Worm (Caenorhabditis elegans) whole organism, midembryonic: ENCODE measurements around the gene Y54G11A.9.
"Not testable (repeated sequence)": the region's sequence is repeated elsewhere in the genome, so short reads cannot be mapped to it uniquely, and the experiment has no call there.

Source experiments
- T22C8.4 ChIP-seq: fragments of 200-800 bp; sonication (Bioruptor generic); IDR thresholded peaks from 2 replicates; pipeline ENCODE4 v1.3.6; 2022; ENCODE audit warnings: missing genetic modification characterization, missing compliant biosample characterization
- cog-1 ChIP-seq: sonication (generic microtip); optimal IDR thresholded peaks from 2 replicates; lab custom pipeline; 2016; ENCODE audit warnings: missing genetic modification characterization, missing compliant biosample characterization
- flt-1 ChIP-seq: fragments of 200-800 bp; sonication (Bioruptor generic); IDR thresholded peaks from 2 replicates; pipeline ENCODE4 v1.3.6; 2022; ENCODE audit warnings: missing genetic modification characterization, missing compliant biosample characterization
- klf-2 ChIP-seq: fragments of 200-800 bp; sonication (Bioruptor generic); conservative IDR thresholded peaks from 2 replicates; pipeline ENCODE4 v1.3.6; 2022; ENCODE audit warnings: missing genetic modification reagents, missing genetic modification characterization, missing compliant biosample characterization
- med-1 ChIP-seq: sonication (generic microtip); optimal IDR thresholded peaks from 2 replicates; lab custom pipeline; 2017; ENCODE audit warnings: missing genetic modification characterization, mild to moderate bottlenecking, missing compliant biosample characterization, antibody characterized with exemption, missing genetic modification reagents; ENCODE audit not compliant: insufficient read depth
- ref-1 ChIP-seq: fragments of 200-800 bp; sonication (Bioruptor generic); conservative IDR thresholded peaks from 2 replicates; pipeline ENCODE4 v1.3.6; 2022; ENCODE audit warnings: missing genetic modification reagents, missing genetic modification characterization, missing compliant biosample characterization
- tab-1 ChIP-seq: fragments of 200-800 bp; sonication (Bioruptor generic); IDR thresholded peaks from 2 replicates; pipeline ENCODE4 v1.3.6; 2022; ENCODE audit warnings: missing genetic modification characterization, missing compliant biosample characterization
- ztf-23 ChIP-seq: fragments of 200-800 bp; sonication (Bioruptor generic); IDR thresholded peaks from 2 replicates; pipeline ENCODE4 v1.3.6; 2022; ENCODE audit warnings: missing genetic modification reagents, missing genetic modification characterization, missing compliant biosample characterization
- ztf-29 ChIP-seq: fragments of 200-800 bp; sonication (Bioruptor generic); IDR thresholded peaks from 2 replicates; pipeline ENCODE4 v1.3.6; 2022; ENCODE audit warnings: missing genetic modification reagents, missing genetic modification characterization, missing compliant biosample characterization

The Y54G11A.9 gene

ce11 chrII:14361719-14362118 is 15.5 kb upstream of the Y54G11A.9 start, which contains the start of gene tebp-1:
TSS of gene tebp-1 (plus strand) at chrII:14362019.
- TF ChIP-seq ztf-23 (GFP tag; lab: Robert Waterston, UW) (no peak), T22C8.4 (GFP tag; lab: Robert Waterston, UW) (no peak), med-1 (GFP tag; lab: Kevin White, UChicago) (no peak), flt-1 (GFP tag; lab: Robert Waterston, UW) (no peak), tab-1 (no peak), ref-1 (no peak), ztf-29 (GFP tag; lab: Robert Waterston, UW) (no peak), klf-2 (GFP tag; lab: Robert Waterston, UW) (no peak), cog-1 (tag; lab: Kevin White, UChicago) (no peak)

ce11 chrII:14360675-14361074 is 14.4 kb upstream of the Y54G11A.9 start:
- TF ChIP-seq ztf-23 (GFP tag; lab: Robert Waterston, UW) = no peak
- TF ChIP-seq flt-1 (GFP tag; lab: Robert Waterston, UW) = 0 out of 2 replicates have a peak, but pooled peaks have one; percentile 19

- TF ChIP-seq med-1 (GFP tag; lab: Kevin White, UChicago) (no peak), cog-1 (tag; lab: Kevin White, UChicago) (no peak), flt-1 (GFP tag; lab: Robert Waterston, UW) (no peak), tab-1 (no peak), ztf-23 (GFP tag; lab: Robert Waterston, UW) (no peak), ref-1 (no peak), T22C8.4 (GFP tag; lab: Robert Waterston, UW) (no peak), ztf-29 (GFP tag; lab: Robert Waterston, UW) (no peak), klf-2 (GFP tag; lab: Robert Waterston, UW) (no peak)
Measured at ce11 chrII:14359007-14359406, 12.8 kb upstream of the Y54G11A.9 start.

- TF ChIP-seq cog-1 (tag; lab: Kevin White, UChicago) = peak; percentile 49
- no peak for TF ChIP-seq tab-1
- no peak for TF ChIP-seq ztf-29 (GFP tag; lab: Robert Waterston, UW)
- peak; percentile 52; the same call in 1 of the 2 replicates for TF ChIP-seq ztf-23 (GFP tag; lab: Robert Waterston, UW)
- no peak for TF ChIP-seq med-1 (GFP tag; lab: Kevin White, UChicago)
- TF ChIP-seq klf-2 (GFP tag; lab: Robert Waterston, UW) = no peak
- peak; percentile 65; the same call in 1 of the 2 replicates for TF ChIP-seq flt-1 (GFP tag; lab: Robert Waterston, UW)
- peak; percentile 56; the same call in 1 of the 2 replicates for TF ChIP-seq T22C8.4 (GFP tag; lab: Robert Waterston, UW)
- no peak for TF ChIP-seq ref-1
Measured at ce11 chrII:14357936-14358416, 11.7 kb upstream of the Y54G11A.9 start, which contains the start of the genes agl-1 and pfs-2. TSS of gene agl-1 (minus strand) at chrII:14358113. TSS of gene pfs-2 (plus strand) at chrII:14358366.

ce11 chrII:14351352-14351751 is 5.1 kb upstream of the Y54G11A.9 start:
- TF ChIP-seq tab-1 = no peak
- TF ChIP-seq klf-2 (GFP tag; lab: Robert Waterston, UW) = 0 out of 2 replicates have a peak, but pooled peaks have one; percentile 8

ce11 chrII:14350768-14351167 is 4.5 kb upstream of the Y54G11A.9 start:
- TF ChIP-seq ztf-29 (GFP tag; lab: Robert Waterston, UW) = no peak
- TF ChIP-seq med-1 (GFP tag; lab: Kevin White, UChicago) = no peak
- no peak for TF ChIP-seq cog-1 (tag; lab: Kevin White, UChicago)
- no peak for TF ChIP-seq ref-1
- TF ChIP-seq flt-1 (GFP tag; lab: Robert Waterston, UW) = no peak

- TF ChIP-seq ztf-23 (GFP tag; lab: Robert Waterston, UW) (peak; percentile 59; the same call in 1 of the 2 replicates), ref-1 (no peak), cog-1 (tag; lab: Kevin White, UChicago) (peak; percentile 15), klf-2 (GFP tag; lab: Robert Waterston, UW) (no peak), flt-1 (GFP tag; lab: Robert Waterston, UW) (peak; percentile 67), med-1 (GFP tag; lab: Kevin White, UChicago) (no peak), tab-1 (no peak), T22C8.4 (GFP tag; lab: Robert Waterston, UW) (no peak), ztf-29 (GFP tag; lab: Robert Waterston, UW) (no peak)
Measured at ce11 chrII:14349356-14349923, 3.2 kb upstream of the Y54G11A.9 start, which contains the start of the genes Y54G11A.17, lin-7 and elof-1. TSS of gene Y54G11A.17 (minus strand) at chrII:14349406. TSS of gene lin-7 (minus strand) at chrII:14349406. TSS of gene elof-1 (plus strand) at chrII:14349738.

ce11 chrII:14344166-14344565 is 2.1 kb downstream of the Y54G11A.9 start, which contains the start of gene ddl-3:
TSS of gene ddl-3 (minus strand) at chrII:14344454.
- not testable (repeated sequence) for TF ChIP-seq ref-1; med-1 (GFP tag; lab: Kevin White, UChicago); ztf-23 (GFP tag; lab: Robert Waterston, UW)

ce11 chrII:14321225-14321624 is 25.0 kb downstream of the Y54G11A.9 start:
- TF ChIP-seq T22C8.4 (GFP tag; lab: Robert Waterston, UW) (no peak), ztf-29 (GFP tag; lab: Robert Waterston, UW) (no peak), ztf-23 (GFP tag; lab: Robert Waterston, UW) (peak; percentile 41; the same call in 1 of the 2 replicates), flt-1 (GFP tag; lab: Robert Waterston, UW) (0 out of 2 replicates have a peak, but pooled peaks have one; percentile 53), tab-1 (no peak)

ce11 chrII:14319227-14319626 is 27.0 kb downstream of the Y54G11A.9 start:
- TF ChIP-seq cog-1 (tag; lab: Kevin White, UChicago) = no peak
- TF ChIP-seq ztf-23 (GFP tag; lab: Robert Waterston, UW) = no peak
- TF ChIP-seq ref-1 = no peak
- no peak for TF ChIP-seq flt-1 (GFP tag; lab: Robert Waterston, UW)
- TF ChIP-seq med-1 (GFP tag; lab: Kevin White, UChicago) = no peak
- TF ChIP-seq klf-2 (GFP tag; lab: Robert Waterston, UW) = no peak
- TF ChIP-seq ztf-29 (GFP tag; lab: Robert Waterston, UW) = no peak
- no peak for TF ChIP-seq T22C8.4 (GFP tag; lab: Robert Waterston, UW)
